Worm (Caenorhabditis elegans): ENCODE data around the gene T23C6.4.
A peak's percentile ranks its signal among the peaks of the same experiment; 100 is the strongest.

Gene T23C6.4

ce11 chrX:17139204-17139780 lies 10.4 kb downstream of the T23C6.4 start:
- TF ChIP-seq lin-13 (GFP tag; optimal IDR thresholded peaks at IDR 0.05) (no peak), Y55F3AM.14 (GFP tag; optimal IDR thresholded peaks at IDR 0.05) (no peak), nhr-25 (tag; optimal IDR thresholded peaks at IDR 0.05) (no peak), sma-9 (GFP tag; optimal IDR thresholded peaks at IDR 0.05) (peak; percentile 31), sma-9 (tag; optimal IDR thresholded peaks at IDR 0.05) (no peak), nhr-129 (tag; optimal IDR thresholded peaks at IDR 0.05) (peak; percentile 7), fos-1 (tag; optimal IDR thresholded peaks at IDR 0.05) (peak; percentile 15), R02D3.7 (tag; optimal IDR thresholded peaks at IDR 0.05) (no peak), nhr-12 (tag; optimal IDR thresholded peaks at IDR 0.05) (no peak), F13H6.1 (tag; optimal IDR thresholded peaks at IDR 0.05) (peak; percentile 8), mab-5 (tag; optimal IDR thresholded peaks at IDR 0.05) (no peak), ztf-11 (tag; optimal IDR thresholded peaks at IDR 0.05) (no peak), ztf-4 (tag; optimal IDR thresholded peaks at IDR 0.05) (no peak), zag-1 (tag; optimal IDR thresholded peaks at IDR 0.05) (no peak), unc-55 (GFP tag; optimal IDR thresholded peaks at IDR 0.05) (no peak), mbf-1 (tag; optimal IDR thresholded peaks at IDR 0.05) (no peak), nhr-6 (tag; optimal IDR thresholded peaks at IDR 0.05) (no peak), gmeb-1 (tag; optimal IDR thresholded peaks at IDR 0.05) (no peak), blmp-1 (tag; optimal IDR thresholded peaks at IDR 0.05; ENCODE audit: insufficient read depth) (peak; percentile 1), crh-2 (tag; optimal IDR thresholded peaks at IDR 0.05) (peak; percentile 36), sma-3 (GFP tag; optimal IDR thresholded peaks at IDR 0.05) (peak; percentile 13), mdl-1 (tag; optimal IDR thresholded peaks at IDR 0.05) (no peak), elt-1 (tag; optimal IDR thresholded peaks at IDR 0.05) (no peak)

- peak; percentile 41 for TF ChIP-seq crh-2 (tag; optimal IDR thresholded peaks at IDR 0.05)
- TF ChIP-seq unc-55 (GFP tag; optimal IDR thresholded peaks at IDR 0.05): no peak
- peak; percentile 44 for TF ChIP-seq blmp-1 (tag; optimal IDR thresholded peaks at IDR 0.05; ENCODE audit: insufficient read depth)
- no peak for TF ChIP-seq nhr-12 (tag; optimal IDR thresholded peaks at IDR 0.05)
- no peak for TF ChIP-seq ZK546.5 (tag; optimal IDR thresholded peaks at IDR 0.05)
- no peak for TF ChIP-seq sma-9 (GFP tag; optimal IDR thresholded peaks at IDR 0.05)
- TF ChIP-seq sma-9 (tag; optimal IDR thresholded peaks at IDR 0.05): no peak
- peak; percentile 77 for TF ChIP-seq nhr-21 (tag; optimal IDR thresholded peaks at IDR 0.05)
- TF ChIP-seq gmeb-1 (tag; optimal IDR thresholded peaks at IDR 0.05): peak; percentile 26
- TF ChIP-seq nhr-129 (tag; optimal IDR thresholded peaks at IDR 0.05): peak; percentile 1
- no peak for TF ChIP-seq C34F6.9 (tag; optimal IDR thresholded peaks at IDR 0.05)
- peak; percentile 63 for TF ChIP-seq fos-1 (tag; optimal IDR thresholded peaks at IDR 0.05)
- no peak for TF ChIP-seq F13H6.1 (tag; optimal IDR thresholded peaks at IDR 0.05)
- TF ChIP-seq skn-1 (tag; optimal IDR thresholded peaks at IDR 0.05): peak; percentile 32
- peak; percentile 80 for TF ChIP-seq sma-3 (GFP tag; optimal IDR thresholded peaks at IDR 0.05)
- no peak for TF ChIP-seq ceh-82 (tag; optimal IDR thresholded peaks at IDR 0.05)
Measured at ce11 chrX:17138060-17138557, 11.6 kb downstream of the T23C6.4 start, which contains the start of gene cnp-3. cnp-3 (minus strand) TSS chrX:17138110.

- TF ChIP-seq unc-39 (tag; optimal IDR thresholded peaks at IDR 0.05) (no peak), nhr-77 (tag; optimal IDR thresholded peaks at IDR 0.05) (no peak), nhr-12 (tag; optimal IDR thresholded peaks at IDR 0.05) (no peak), nhr-21 (tag; optimal IDR thresholded peaks at IDR 0.05) (no peak), sem-4 (tag; optimal IDR thresholded peaks at IDR 0.05) (no peak), lin-13 (GFP tag; optimal IDR thresholded peaks at IDR 0.05) (no peak), sma-9 (GFP tag; optimal IDR thresholded peaks at IDR 0.05) (peak; percentile 20), sma-9 (tag; optimal IDR thresholded peaks at IDR 0.05) (no peak), lin-11 (tag; optimal IDR thresholded peaks at IDR 0.05) (no peak), crh-2 (tag; optimal IDR thresholded peaks at IDR 0.05) (peak; percentile 53), skn-1 (tag; optimal IDR thresholded peaks at IDR 0.05) (no peak), nhr-129 (tag; optimal IDR thresholded peaks at IDR 0.05) (peak; percentile 30), mab-5 (tag; optimal IDR thresholded peaks at IDR 0.05) (no peak), nhr-23 (tag; optimal IDR thresholded peaks at IDR 0.05) (no peak), ztf-4 (tag; optimal IDR thresholded peaks at IDR 0.05) (no peak), nhr-25 (tag; optimal IDR thresholded peaks at IDR 0.05) (no peak)
Measured at ce11 chrX:17135704-17136103, 14.0 kb downstream of the T23C6.4 start.

- no peak for TF ChIP-seq nhr-10 (tag; optimal IDR thresholded peaks at IDR 0.05)
Measured at ce11 chrX:17134427-17134826, 15.3 kb downstream of the T23C6.4 start, which contains the start of gene K09E3.7. K09E3.7 (minus strand) TSS chrX:17134527.
